Fruit fly (Drosophila melanogaster) whole organism, embryonic: Measurements from ENCODE around the gene CG2120.

Source experiments
- BtbVII ChIP-seq: fragments of 200-800 bp; sonication (Bioruptor generic); optimal IDR thresholded peaks from 3 replicates; lab custom pipeline; 2017; ENCODE audit warnings: missing biosample characterization, mild to moderate bottlenecking, missing genetic modification characterization
- C15 ChIP-seq: fragments of 200-800 bp; sonication (Bioruptor generic); IDR thresholded peaks from 3 replicates; pipeline ENCODE4 v1.3.6; 2022; ENCODE audit warnings: missing biosample characterization, missing genetic modification characterization
- CG10147 ChIP-seq: fragments of 200-800 bp; sonication (Bioruptor generic); optimal IDR thresholded peaks from 2 replicates; lab custom pipeline; 2019; ENCODE audit warnings: missing biosample characterization, mild to moderate bottlenecking, missing genetic modification characterization, moderate library complexity
- CG10979 ChIP-seq: fragments of 200-800 bp; sonication (Bioruptor generic); optimal IDR thresholded peaks from 2 replicates; lab custom pipeline; 2018; ENCODE audit warnings: missing biosample characterization, mild to moderate bottlenecking, missing genetic modification characterization, moderate library complexity
- CG11560 ChIP-seq: fragments of 200-800 bp; sonication (Bioruptor generic); IDR thresholded peaks from 3 replicates; pipeline ENCODE4 v1.3.6; 2022; ENCODE audit warnings: missing biosample characterization, missing genetic modification characterization
- CG12659 ChIP-seq: fragments of 200-800 bp; sonication (Bioruptor generic); optimal IDR thresholded peaks from 3 replicates; lab custom pipeline; 2017; ENCODE audit warnings: mild to moderate bottlenecking, missing biosample characterization, missing genetic modification reagents, missing genetic modification characterization
- CG13123 ChIP-seq: fragments of 200-800 bp; sonication (Bioruptor generic); optimal IDR thresholded peaks from 2 replicates; lab custom pipeline; 2016; ENCODE audit warnings: missing biosample characterization, missing genetic modification characterization
- CG14667 ChIP-seq: fragments of 200-800 bp; sonication (Bioruptor generic); IDR thresholded peaks from 2 replicates; pipeline ENCODE4 v1.3.6; 2022; ENCODE audit warnings: missing biosample characterization, missing genetic modification characterization
- CG16863 ChIP-seq: fragments of 200-800 bp; sonication (Bioruptor generic); optimal IDR thresholded peaks from 3 replicates; lab custom pipeline; 2016; ENCODE audit warnings: missing biosample characterization, missing genetic modification characterization
- CG17186 ChIP-seq: fragments of 200-800 bp; sonication (Bioruptor generic); optimal IDR thresholded peaks from 3 replicates; lab custom pipeline; 2017; ENCODE audit warnings: missing biosample characterization, missing genetic modification reagents, missing genetic modification characterization
- CG18619 ChIP-seq: fragments of 200-800 bp; sonication (Bioruptor generic); optimal IDR thresholded peaks from 3 replicates; lab custom pipeline; 2017; ENCODE audit warnings: missing biosample characterization, mild to moderate bottlenecking, missing genetic modification characterization
- CG34422 ChIP-seq: fragments of 200-800 bp; sonication (Bioruptor generic); IDR thresholded peaks from 3 replicates; pipeline ENCODE4 v1.3.6; 2022; ENCODE audit warnings: missing biosample characterization, missing genetic modification characterization
- CG3838 ChIP-seq: fragments of 200-800 bp; sonication (Bioruptor generic); optimal IDR thresholded peaks from 3 replicates; lab custom pipeline; 2016; ENCODE audit warnings: missing biosample characterization, missing genetic modification characterization
- CG4404 ChIP-seq: fragments of 200-800 bp; sonication (Bioruptor generic); IDR thresholded peaks from 2 replicates; pipeline ENCODE4 v1.3.6; 2022; ENCODE audit warnings: missing biosample characterization, missing genetic modification characterization
- CG5180 ChIP-seq: fragments of 200-800 bp; sonication (Bioruptor generic); optimal IDR thresholded peaks from 3 replicates; lab custom pipeline; 2017; ENCODE audit warnings: missing biosample characterization, missing genetic modification characterization, mild to moderate bottlenecking, moderate library complexity, missing genetic modification reagents
- CG7556 ChIP-seq: fragments of 200-800 bp; sonication (Bioruptor generic); optimal IDR thresholded peaks from 2 replicates; lab custom pipeline; 2017; ENCODE audit warnings: missing biosample characterization, mild to moderate bottlenecking, missing genetic modification characterization
- CG7928 ChIP-seq: fragments of 200-800 bp; sonication (Bioruptor generic); optimal IDR thresholded peaks from 2 replicates; lab custom pipeline; 2017; ENCODE audit warnings: missing biosample characterization, mild to moderate bottlenecking, missing genetic modification characterization
- CG9727 ChIP-seq: fragments of 200-800 bp; sonication (Bioruptor generic); optimal IDR thresholded peaks from 3 replicates; lab custom pipeline; 2017; ENCODE audit warnings: missing biosample characterization, mild to moderate bottlenecking, missing genetic modification characterization
- Camta ChIP-seq: fragments of 200-800 bp; sonication (Bioruptor generic); optimal IDR thresholded peaks from 2 replicates; lab custom pipeline; 2016; ENCODE audit warnings: missing biosample characterization, missing genetic modification characterization
- Dbx ChIP-seq: fragments of 200-800 bp; sonication (Bioruptor generic); IDR thresholded peaks from 3 replicates; pipeline ENCODE4 v1.3.6; 2022; ENCODE audit warnings: missing biosample characterization, missing genetic modification characterization
- Dp ChIP-seq: fragments of 200-800 bp; sonication (Bioruptor generic); optimal IDR thresholded peaks from 2 replicates; lab custom pipeline; 2018; ENCODE audit warnings: missing biosample characterization, mild to moderate bottlenecking, missing genetic modification characterization, moderate library complexity
- Dref ChIP-seq: fragments of 200-800 bp; sonication (Bioruptor generic); IDR thresholded peaks from 2 replicates; pipeline ENCODE4 v1.3.6; 2022; ENCODE audit warnings: missing biosample characterization, missing genetic modification characterization
- E2f2 ChIP-seq: fragments of 200-800 bp; sonication (Bioruptor generic); IDR thresholded peaks from 2 replicates; pipeline ENCODE4 v1.3.6; 2022; ENCODE audit warnings: missing biosample characterization, missing genetic modification characterization
- Ets65A ChIP-seq: fragments of 200-800 bp; sonication (Bioruptor generic); peaks from one replicate; lab custom pipeline; 2016; ENCODE audit warnings: missing biosample characterization, missing genetic modification characterization
- HLH3B ChIP-seq: fragments of 200-800 bp; sonication (Bioruptor generic); IDR thresholded peaks from 2 replicates; pipeline ENCODE4 v1.3.6; 2022; ENCODE audit warnings: missing biosample characterization, missing genetic modification characterization
- HLH4C ChIP-seq: fragments of 200-800 bp; sonication (Bioruptor generic); IDR thresholded peaks from 3 replicates; pipeline ENCODE4 v1.3.6; 2022; ENCODE audit warnings: missing biosample characterization, missing genetic modification characterization; ENCODE audit not compliant: partially characterized antibody
- Hr3 ChIP-seq: fragments of 200-800 bp; sonication (Bioruptor generic); optimal IDR thresholded peaks from 3 replicates; lab custom pipeline; 2016; ENCODE audit warnings: missing biosample characterization, missing genetic modification characterization
- Kr ChIP-seq: fragments of 200-800 bp; sonication (Bioruptor generic); optimal IDR thresholded peaks from 2 replicates; lab custom pipeline; 2017; ENCODE audit warnings: missing biosample characterization, mild to moderate bottlenecking, missing genetic modification characterization
- Nf-YA ChIP-seq: fragments of 200-800 bp; sonication (Bioruptor generic); IDR thresholded peaks from 2 replicates; pipeline ENCODE4 v1.3.6; 2022; ENCODE audit warnings: missing biosample characterization, missing genetic modification characterization
- PHDP ChIP-seq: fragments of 200-800 bp; sonication (Bioruptor generic); optimal IDR thresholded peaks from 3 replicates; lab custom pipeline; 2018; ENCODE audit warnings: missing biosample characterization, mild to moderate bottlenecking, missing genetic modification characterization, moderate library complexity
- Sin3A ChIP-seq: fragments of >200 bp; optimal IDR thresholded peaks from 2 replicates; lab custom pipeline; 2018
- Sox102F ChIP-seq: fragments of 200-800 bp; sonication (Bioruptor generic); optimal IDR thresholded peaks from 2 replicates; lab custom pipeline; 2018; ENCODE audit warnings: missing biosample characterization, mild to moderate bottlenecking, missing genetic modification characterization, moderate library complexity
- Sry-δ ChIP-seq: fragments of 200-800 bp; sonication (Bioruptor generic); optimal IDR thresholded peaks from 2 replicates; lab custom pipeline; 2016; ENCODE audit warnings: missing biosample characterization, missing genetic modification characterization
- Trl ChIP-seq, 3 experiments: fragments of >200 bp in 2 of 3; fragments of 200-800 bp in 1 of 3; sonication (Bioruptor generic) in 1 of 3; optimal IDR thresholded peaks; 2 replicates in 1 of 3; 3 replicates in 2 of 3; lab custom pipeline; 2016 to 2017; ENCODE audit warnings: missing biosample characterization in 1 of 3, missing genetic modification characterization in 1 of 3
- YL-1 ChIP-seq: fragments of 200-800 bp; sonication (Bioruptor generic); optimal IDR thresholded peaks from 3 replicates; lab custom pipeline; 2017; ENCODE audit warnings: missing biosample characterization, mild to moderate bottlenecking, missing genetic modification characterization
- amos ChIP-seq: fragments of 200-800 bp; sonication (Bioruptor generic); IDR thresholded peaks from 2 replicates; pipeline ENCODE4 v1.3.6; 2022; ENCODE audit warnings: missing biosample characterization, missing genetic modification characterization; ENCODE audit not compliant: partially characterized antibody
- chm ChIP-seq: fragments of 200-800 bp; sonication (Bioruptor generic); IDR thresholded peaks from 2 replicates; pipeline ENCODE4 v1.3.6; 2022; ENCODE audit warnings: missing biosample characterization, missing genetic modification characterization
- en ChIP-seq: fragments of 200-800 bp; sonication (Bioruptor generic); optimal IDR thresholded peaks from 2 replicates; lab custom pipeline; 2016; ENCODE audit warnings: missing biosample characterization, missing genetic modification characterization
- h ChIP-seq: fragments of >200 bp; optimal IDR thresholded peaks from 2 replicates; lab custom pipeline; 2017
- her ChIP-seq: fragments of 200-800 bp; sonication (Bioruptor generic); optimal IDR thresholded peaks from 2 replicates; lab custom pipeline; 2016; ENCODE audit warnings: missing biosample characterization, missing genetic modification characterization
- lmd ChIP-seq: fragments of 200-800 bp; sonication (Bioruptor generic); IDR thresholded peaks from 2 replicates; pipeline ENCODE4 v1.3.6; 2022; ENCODE audit warnings: missing biosample characterization, missing genetic modification characterization
- otp ChIP-seq: fragments of 200-800 bp; sonication (Bioruptor generic); IDR thresholded peaks from 3 replicates; pipeline ENCODE4, ENCODE4 v1.3.6; 2022; ENCODE audit warnings: missing biosample characterization, missing genetic modification characterization
- pum ChIP-seq: fragments of 200-800 bp; sonication (Bioruptor generic); optimal IDR thresholded peaks from 2 replicates; lab custom pipeline; 2016; ENCODE audit warnings: missing biosample characterization, missing genetic modification characterization
- ranshi ChIP-seq: fragments of 200-800 bp; sonication (Bioruptor generic); IDR thresholded peaks from 2 replicates; pipeline ENCODE4 v1.3.6; 2022; ENCODE audit warnings: missing biosample characterization, missing genetic modification characterization
- ro ChIP-seq: fragments of 200-800 bp; sonication (Bioruptor generic); IDR thresholded peaks from 2 replicates; pipeline ENCODE4 v1.3.6; 2022; ENCODE audit warnings: missing biosample characterization, missing genetic modification characterization
- row ChIP-seq: fragments of 200-800 bp; sonication (Bioruptor generic); IDR thresholded peaks from 3 replicates; pipeline ENCODE4 v1.3.6; 2022; ENCODE audit warnings: missing biosample characterization, missing genetic modification characterization
- salm ChIP-seq: fragments of 200-800 bp; sonication (Bioruptor generic); optimal IDR thresholded peaks from 2 replicates; lab custom pipeline; 2018; ENCODE audit warnings: missing biosample characterization, mild to moderate bottlenecking, missing genetic modification characterization
- schlank ChIP-seq: fragments of 200-800 bp; sonication (Bioruptor generic); optimal IDR thresholded peaks from 2 replicates; lab custom pipeline; 2018; ENCODE audit warnings: missing biosample characterization, mild to moderate bottlenecking, missing genetic modification characterization
- ssp ChIP-seq: fragments of 200-800 bp; sonication (Bioruptor generic); IDR thresholded peaks from 2 replicates; pipeline ENCODE4 v1.3.6; 2022; ENCODE audit warnings: missing biosample characterization, missing genetic modification characterization
- tx ChIP-seq: fragments of 200-800 bp; sonication (Bioruptor generic); optimal IDR thresholded peaks from 2 replicates; lab custom pipeline; 2016; ENCODE audit warnings: missing biosample characterization, missing genetic modification characterization
- zen2 ChIP-seq: fragments of 200-800 bp; sonication (Bioruptor generic); IDR thresholded peaks from 3 replicates; pipeline ENCODE4 v1.3.6; 2022; ENCODE audit warnings: missing biosample characterization, missing genetic modification characterization; ENCODE audit not compliant: partially characterized antibody

Gene CG2120

dm6 chrX:8129204-8129997 is 6.2 kb upstream of the CG2120 start, which contains the start of gene CG2116 (continued):
- TF ChIP-seq E2f2 (GFP tag; lab: Robert Waterston, UW), result peak; percentile 84
- TF ChIP-seq CG34422 (GFP tag; lab: Robert Waterston, UW), result 0 out of 3 replicates have a peak, but pooled peaks have one; percentile 16
- TF ChIP-seq Dbx (GFP tag; lab: Robert Waterston, UW), result no peak
- TF ChIP-seq PHDP (tag; lab: Kevin White, UChicago), result no peak
- no peak for TF ChIP-seq CG3838
- peak; percentile 52; the same call in 1 of the 3 replicates for TF ChIP-seq zen2 (GFP tag; lab: Robert Waterston, UW)
- no peak for TF ChIP-seq CG10979
- TF ChIP-seq Ets65A (GFP tag; lab: Kevin White, UChicago), result peak; percentile 70
- TF ChIP-seq her (GFP tag; lab: Kevin White, UChicago), result peak; percentile 85
- no peak for TF ChIP-seq pum (GFP tag; lab: Kevin White, UChicago)
- no peak for TF ChIP-seq CG16863 (GFP tag; lab: Kevin White, UChicago)
- TF ChIP-seq CG9727 (GFP tag; lab: Kevin White, UChicago), result no peak
- no peak for TF ChIP-seq ro (GFP tag; lab: Robert Waterston, UW)
- no peak for TF ChIP-seq CG4404 (GFP tag; lab: Robert Waterston, UW)
- no peak for TF ChIP-seq lmd (GFP tag; lab: Robert Waterston, UW)
- no peak for TF ChIP-seq CG13123 (GFP tag; lab: Kevin White, UChicago)
- no peak for TF ChIP-seq salm (tag; lab: Kevin White, UChicago)
- TF ChIP-seq CG7928 (GFP tag; lab: Kevin White, UChicago), result no peak
- TF ChIP-seq ranshi (GFP tag; lab: Robert Waterston, UW), result no peak
- no peak for TF ChIP-seq schlank (tag; lab: Kevin White, UChicago)
- peak; percentile 73 for TF ChIP-seq amos (GFP tag; lab: Robert Waterston, UW)
- no peak for TF ChIP-seq Nf-YA
- no peak for TF ChIP-seq CG18619 (GFP tag; lab: Kevin White, UChicago)
- TF ChIP-seq tx, result no peak
- TF ChIP-seq Dref, result peak; percentile 59
- TF ChIP-seq CG14667 (GFP tag; lab: Robert Waterston, UW), result no peak
- no peak for TF ChIP-seq BtbVII (GFP tag; lab: Kevin White, UChicago)
- no peak for TF ChIP-seq HLH3B (GFP tag; lab: Robert Waterston, UW)
- TF ChIP-seq C15 (GFP tag; lab: Robert Waterston, UW), result no peak
- no peak for TF ChIP-seq Camta (GFP tag; lab: Kevin White, UChicago)
- TF ChIP-seq CG10147 (GFP tag; lab: Kevin White, UChicago), result no peak
- TF ChIP-seq HLH4C (GFP tag; lab: Robert Waterston, UW), result peak; percentile 63; the same call in 2 of the 3 replicates
- no peak for TF ChIP-seq Sox102F (GFP tag; lab: Kevin White, UChicago)
- peak; percentile 56 for TF ChIP-seq Sin3A (lab: Kevin White, UChicago)
- no peak for TF ChIP-seq CG17186
- TF ChIP-seq Dp, result peak; percentile 74
- TF ChIP-seq row (GFP tag; lab: Robert Waterston, UW), result peak; percentile 48; the same call in 2 of the 3 replicates
- no peak for TF ChIP-seq Trl (optimal IDR thresholded peaks at IDR 0.05; lab: Kevin White, UChicago)
- no peak for TF ChIP-seq Trl (GFP tag; optimal IDR thresholded peaks at IDR 0.05; lab: Kevin White, UChicago)
- TF ChIP-seq CG5180 (GFP tag; lab: Kevin White, UChicago), result no peak
- no peak for TF ChIP-seq chm (GFP tag; lab: Robert Waterston, UW)
- peak; percentile 57; the same call in 1 of the 2 replicates for TF ChIP-seq ssp (GFP tag; lab: Robert Waterston, UW)
- TF ChIP-seq Kr (GFP tag; lab: Kevin White, UChicago), result no peak
- TF ChIP-seq CG12659, result peak; percentile 51
- TF ChIP-seq en, result no peak
- TF ChIP-seq Hr3 (GFP tag; lab: Kevin White, UChicago), result no peak
- TF ChIP-seq Sry-δ (GFP tag; lab: Kevin White, UChicago), result peak; percentile 73
- no peak for TF ChIP-seq otp (GFP tag; lab: Robert Waterston, UW)
- no peak for TF ChIP-seq CG7556 (GFP tag; lab: Kevin White, UChicago)
- 0 out of 3 replicates have a peak, but pooled peaks have one; percentile 33 for TF ChIP-seq CG11560 (tag; lab: Robert Waterston, UW)
- TF ChIP-seq YL-1 (GFP tag; lab: Kevin White, UChicago), result peak; percentile 11
- TF ChIP-seq h, result no peak
